Fruit fly (Drosophila melanogaster) whole organism, prepupa: ENCODE measurements around the gene CG4935.

Experiments
- Blimp-1 ChIP-seq: fragments of 200-800 bp; sonication (Bioruptor generic); optimal IDR thresholded peaks from 3 replicates; lab custom pipeline; 2017; ENCODE audit warnings: missing biosample characterization, missing genetic modification characterization, mild to moderate bottlenecking, moderate library complexity, missing genetic modification reagents
- CG10631 ChIP-seq: fragments of 200-800 bp; sonication (Bioruptor generic); optimal IDR thresholded peaks from 2 replicates; lab custom pipeline; 2016; ENCODE audit warnings: missing biosample characterization, missing genetic modification characterization
- CG10669 ChIP-seq: fragments of 200-800 bp; sonication (Bioruptor generic); optimal IDR thresholded peaks from 3 replicates; lab custom pipeline; 2018; ENCODE audit warnings: missing biosample characterization, mild to moderate bottlenecking, missing genetic modification characterization, moderate library complexity
- CG11294 ChIP-seq: fragments of 200-800 bp; sonication (Bioruptor generic); IDR thresholded peaks from 2 replicates; pipeline ENCODE4 v1.3.6; 2022; ENCODE audit warnings: missing biosample characterization, missing genetic modification characterization
- CG11762 ChIP-seq: fragments of 200-800 bp; sonication (Bioruptor generic); optimal IDR thresholded peaks from 3 replicates; lab custom pipeline; 2016; ENCODE audit warnings: missing biosample characterization, missing genetic modification characterization; ENCODE audit not compliant: insufficient read depth
- CG11902 ChIP-seq: fragments of 200-800 bp; sonication (Bioruptor generic); optimal IDR thresholded peaks from 3 replicates; lab custom pipeline; 2016; ENCODE audit warnings: missing biosample characterization, missing genetic modification characterization
- CG15336 ChIP-seq: fragments of 200-800 bp; sonication (Bioruptor generic); IDR thresholded peaks from 2 replicates; pipeline ENCODE4 v1.3.6; 2022; ENCODE audit warnings: missing biosample characterization, missing genetic modification characterization
- CG1621 ChIP-seq: fragments of 200-800 bp; sonication (Bioruptor generic); optimal IDR thresholded peaks from 3 replicates; lab custom pipeline; 2018; ENCODE audit warnings: missing biosample characterization, mild to moderate bottlenecking, missing genetic modification characterization
- CG16779 ChIP-seq: fragments of 200-800 bp; sonication (Bioruptor generic); optimal IDR thresholded peaks from 3 replicates; lab custom pipeline; 2017; ENCODE audit warnings: missing biosample characterization, mild to moderate bottlenecking, missing genetic modification characterization
- CG31627 ChIP-seq: fragments of 200-800 bp; sonication (Bioruptor generic); optimal IDR thresholded peaks from 3 replicates; lab custom pipeline; 2016; ENCODE audit warnings: missing biosample characterization, missing genetic modification characterization
- CG32006 ChIP-seq: fragments of 200-800 bp; sonication (Bioruptor generic); optimal IDR thresholded peaks from 3 replicates; lab custom pipeline; 2017; ENCODE audit warnings: missing biosample characterization, mild to moderate bottlenecking, missing genetic modification characterization
- CG34406 ChIP-seq: fragments of 200-800 bp; sonication (Bioruptor generic); optimal IDR thresholded peaks from 3 replicates; lab custom pipeline; 2016; ENCODE audit warnings: missing biosample characterization, missing genetic modification characterization
- CG3919 ChIP-seq: fragments of 200-800 bp; sonication (Bioruptor generic); optimal IDR thresholded peaks from 3 replicates; lab custom pipeline; 2016; ENCODE audit warnings: missing biosample characterization, missing genetic modification characterization
- CG4318 ChIP-seq: fragments of 200-800 bp; sonication (Bioruptor generic); optimal IDR thresholded peaks from 3 replicates; lab custom pipeline; 2017; ENCODE audit warnings: missing biosample characterization, mild to moderate bottlenecking, missing genetic modification characterization
- CG6276 ChIP-seq: fragments of 200-800 bp; sonication (Bioruptor generic); optimal IDR thresholded peaks from 2 replicates; lab custom pipeline; 2017; ENCODE audit warnings: missing biosample characterization, mild to moderate bottlenecking, missing genetic modification characterization
- CG6792 ChIP-seq: fragments of 200-800 bp; sonication (Bioruptor generic); optimal IDR thresholded peaks from 3 replicates; lab custom pipeline; 2016; ENCODE audit warnings: missing biosample characterization, missing genetic modification characterization
- CG6808 ChIP-seq: fragments of 200-800 bp; sonication (Bioruptor generic); optimal IDR thresholded peaks from 3 replicates; lab custom pipeline; 2017; ENCODE audit warnings: missing biosample characterization, missing genetic modification characterization, mild to moderate bottlenecking, moderate library complexity, missing genetic modification reagents
- CG6854 ChIP-seq: fragments of 200-800 bp; sonication (Bioruptor generic); optimal IDR thresholded peaks from 2 replicates; lab custom pipeline; 2017; ENCODE audit warnings: missing biosample characterization, mild to moderate bottlenecking, missing genetic modification characterization
- CG7368 ChIP-seq: fragments of 200-800 bp; sonication (Bioruptor generic); optimal IDR thresholded peaks from 3 replicates; lab custom pipeline; 2016; ENCODE audit warnings: missing biosample characterization, missing genetic modification characterization
- CG8119 ChIP-seq: fragments of 200-800 bp; sonication (Bioruptor generic); IDR thresholded peaks from 3 replicates; pipeline ENCODE4 v1.3.6; 2022; ENCODE audit warnings: missing biosample characterization, missing genetic modification characterization
- CG8319 ChIP-seq: fragments of 200-800 bp; sonication (Bioruptor generic); optimal IDR thresholded peaks from 3 replicates; lab custom pipeline; 2016; ENCODE audit warnings: missing biosample characterization, missing genetic modification characterization
- CG8632 ChIP-seq: fragments of 200-800 bp; sonication (Bioruptor generic); optimal IDR thresholded peaks from 3 replicates; lab custom pipeline; 2016; ENCODE audit warnings: missing biosample characterization, missing genetic modification characterization
- CG9139 ChIP-seq: fragments of 200-800 bp; sonication (Bioruptor generic); optimal IDR thresholded peaks from 3 replicates; lab custom pipeline; 2017; ENCODE audit warnings: missing biosample characterization, mild to moderate bottlenecking, missing genetic modification characterization
- Eip75B ChIP-seq: fragments of 200-800 bp; sonication (Bioruptor generic); optimal IDR thresholded peaks from 3 replicates; lab custom pipeline; 2016; ENCODE audit warnings: missing biosample characterization, missing genetic modification characterization
- Eip78C ChIP-seq: fragments of 200-800 bp; sonication (Bioruptor generic); peaks from one replicate; lab custom pipeline; 2016; ENCODE audit warnings: missing biosample characterization, missing genetic modification characterization
- Eip93F ChIP-seq: fragments of 200-800 bp; sonication (Bioruptor generic); optimal IDR thresholded peaks from 2 replicates; lab custom pipeline; 2016; ENCODE audit warnings: missing biosample characterization, mild to moderate bottlenecking, missing genetic modification characterization
- Ets21C ChIP-seq: fragments of 200-800 bp; sonication (Bioruptor generic); optimal IDR thresholded peaks from 3 replicates; lab custom pipeline; 2016; ENCODE audit warnings: missing biosample characterization, missing genetic modification characterization
- Ets96B ChIP-seq: fragments of 200-800 bp; optimal IDR thresholded peaks from 2 replicates; lab custom pipeline; 2019; ENCODE audit warnings: missing biosample characterization, mild to moderate bottlenecking, missing genetic modification characterization, moderate library complexity
- Gug ChIP-seq: fragments of 200-800 bp; sonication (Bioruptor generic); IDR thresholded peaks from 2 replicates; pipeline ENCODE4 v1.3.6; 2022; ENCODE audit warnings: missing biosample characterization, missing genetic modification characterization
- Hr4 ChIP-seq: fragments of 200-800 bp; sonication (Bioruptor generic); optimal IDR thresholded peaks from 3 replicates; lab custom pipeline; 2016; ENCODE audit warnings: missing biosample characterization, missing genetic modification characterization
- Lpt ChIP-seq: fragments of 200-800 bp; sonication (Bioruptor generic); optimal IDR thresholded peaks from 3 replicates; lab custom pipeline; 2016; ENCODE audit warnings: missing biosample characterization, missing genetic modification characterization
- Met ChIP-seq: fragments of 200-800 bp; sonication (Bioruptor generic); optimal IDR thresholded peaks from 3 replicates; lab custom pipeline; 2016; ENCODE audit warnings: missing biosample characterization, missing genetic modification characterization
- Smox ChIP-seq: fragments of 200-800 bp; sonication (Bioruptor generic); optimal IDR thresholded peaks from 3 replicates; lab custom pipeline; 2016; ENCODE audit warnings: missing biosample characterization, missing genetic modification characterization
- Sox102F ChIP-seq: fragments of 200-800 bp; sonication (Bioruptor generic); optimal IDR thresholded peaks from 2 replicates; lab custom pipeline; 2016; ENCODE audit warnings: missing biosample characterization, mild to moderate bottlenecking, missing genetic modification characterization
- Sox14 ChIP-seq: fragments of 200-800 bp; sonication (Bioruptor generic); optimal IDR thresholded peaks from 3 replicates; lab custom pipeline; 2016; ENCODE audit warnings: missing biosample characterization, missing genetic modification characterization
- Sox15 ChIP-seq: fragments of 200-800 bp; sonication (Bioruptor generic); optimal IDR thresholded peaks from 3 replicates; lab custom pipeline; 2016; ENCODE audit warnings: missing biosample characterization, missing genetic modification characterization
- achi ChIP-seq: fragments of 200-800 bp; sonication (Bioruptor generic); optimal IDR thresholded peaks from 3 replicates; lab custom pipeline; 2016; ENCODE audit warnings: missing biosample characterization, missing genetic modification characterization
- cyc ChIP-seq: fragments of 200-800 bp; sonication (Bioruptor generic); optimal IDR thresholded peaks from 3 replicates; lab custom pipeline; 2016; ENCODE audit warnings: missing biosample characterization, missing genetic modification characterization
- dac ChIP-seq: fragments of 200-800 bp; sonication (Bioruptor generic); optimal IDR thresholded peaks from 2 replicates; lab custom pipeline; 2017; ENCODE audit warnings: missing biosample characterization, mild to moderate bottlenecking, missing genetic modification characterization
- dsx ChIP-seq: fragments of 200-800 bp; optimal IDR thresholded peaks from 3 replicates; lab custom pipeline; 2019; ENCODE audit warnings: missing biosample characterization, mild to moderate bottlenecking, missing genetic modification characterization, moderate library complexity; ENCODE audit not compliant: poor library complexity, severe bottlenecking
- eg ChIP-seq: fragments of 200-800 bp; sonication (Bioruptor generic); IDR thresholded peaks from 3 replicates; pipeline ENCODE4 v1.3.6; 2022; ENCODE audit warnings: missing biosample characterization, missing genetic modification characterization
- fd59A ChIP-seq: fragments of 200-800 bp; sonication (Bioruptor generic); optimal IDR thresholded peaks from 2 replicates; lab custom pipeline; 2017; ENCODE audit warnings: missing biosample characterization, mild to moderate bottlenecking, missing genetic modification characterization, missing genetic modification reagents
- fd85E ChIP-seq: fragments of 200-800 bp; sonication (Bioruptor generic); optimal IDR thresholded peaks from 3 replicates; lab custom pipeline; 2016; ENCODE audit warnings: missing biosample characterization, missing genetic modification characterization
- fkh ChIP-seq: fragments of 200-800 bp; sonication (Bioruptor generic); optimal IDR thresholded peaks from 3 replicates; lab custom pipeline; 2017; ENCODE audit warnings: missing biosample characterization, mild to moderate bottlenecking, missing genetic modification characterization, moderate library complexity
- lz ChIP-seq: fragments of 200-800 bp; sonication (Bioruptor generic); optimal IDR thresholded peaks from 3 replicates; lab custom pipeline; 2016; ENCODE audit warnings: missing biosample characterization, missing genetic modification characterization
- net ChIP-seq: fragments of 200-800 bp; sonication (Bioruptor generic); optimal IDR thresholded peaks from 3 replicates; lab custom pipeline; 2016; ENCODE audit warnings: missing biosample characterization, missing genetic modification characterization
- pdm3 ChIP-seq: fragments of 200-800 bp; sonication (Bioruptor generic); optimal IDR thresholded peaks from 3 replicates; lab custom pipeline; 2016; ENCODE audit warnings: missing biosample characterization, missing genetic modification characterization
- salr ChIP-seq, 2 experiments: fragments of 200-800 bp; sonication (Bioruptor generic); optimal IDR thresholded peaks; 3 replicates each; lab custom pipeline; 2016 to 2018; ENCODE audit warnings: missing biosample characterization in 2 of 2, missing genetic modification characterization in 2 of 2, mild to moderate bottlenecking in 1 of 2
- ss ChIP-seq, 2 experiments: fragments of 200-800 bp; sonication (Bioruptor generic); optimal IDR thresholded peaks; 2 replicates in 1 of 2; 3 replicates in 1 of 2; lab custom pipeline; 2017 to 2018; ENCODE audit warnings: mild to moderate bottlenecking in 2 of 2, missing biosample characterization in 2 of 2, missing genetic modification characterization in 2 of 2, moderate library complexity in 1 of 2
- svp ChIP-seq: fragments of 200-800 bp; sonication (Bioruptor generic); peaks from one replicate; lab custom pipeline; 2016; ENCODE audit warnings: missing biosample characterization, missing genetic modification characterization
- vri ChIP-seq: fragments of 200-800 bp; sonication (Bioruptor generic); optimal IDR thresholded peaks from 3 replicates; lab custom pipeline; 2016; ENCODE audit warnings: missing biosample characterization, mild to moderate bottlenecking, missing genetic modification characterization

CG4935 gene

dm6 chr2L:16285692-16286359 lies 23.9 kb downstream of the CG4935 start:
- peak; percentile 83 for TF ChIP-seq achi
- peak; percentile 92 for TF ChIP-seq cyc (GFP tag; lab: Kevin White, UChicago)
- peak; percentile 91 for TF ChIP-seq Sox14 (GFP tag; lab: Kevin White, UChicago)
- TF ChIP-seq CG11902 (GFP tag; lab: Kevin White, UChicago) = peak; percentile 89
- peak; percentile 91 for TF ChIP-seq Smox (GFP tag; lab: Kevin White, UChicago)
- TF ChIP-seq lz (GFP tag; lab: Kevin White, UChicago) = peak; percentile 90
- peak; percentile 85 for TF ChIP-seq vri (GFP tag; lab: Kevin White, UChicago)
- peak; percentile 88 for TF ChIP-seq CG3919 (GFP tag; lab: Kevin White, UChicago)
- peak; percentile 87 for TF ChIP-seq CG10669 (GFP tag; lab: Kevin White, UChicago)
- no peak for TF ChIP-seq fd85E (GFP tag; lab: Kevin White, UChicago)
- peak; percentile 38 to 79 for TF ChIP-seq salr (GFP tag; optimal IDR thresholded peaks at IDR 0.05; lab: Kevin White, UChicago)
- peak; percentile 86 for TF ChIP-seq CG34406 (GFP tag; lab: Kevin White, UChicago)
- peak; percentile 72 for TF ChIP-seq fd59A (GFP tag; lab: Kevin White, UChicago)
- TF ChIP-seq Hr4 = peak; percentile 87
- peak; percentile 84 for TF ChIP-seq CG11762 (GFP tag; lab: Kevin White, UChicago)
- peak; percentile 86 for TF ChIP-seq net (GFP tag; lab: Kevin White, UChicago)
- TF ChIP-seq CG6854 (GFP tag; lab: Kevin White, UChicago) = peak; percentile 55
- peak; percentile 77 for TF ChIP-seq CG8319
- TF ChIP-seq Ets96B (tag; lab: Kevin White, UChicago) = peak; percentile 86
- peak; percentile 83 for TF ChIP-seq Eip75B (GFP tag; lab: Kevin White, UChicago)
- peak; percentile 75 for TF ChIP-seq dsx (GFP tag; lab: Kevin White, UChicago)
- peak; percentile 71 for TF ChIP-seq Blimp-1 (GFP tag; lab: Kevin White, UChicago)
- TF ChIP-seq Ets21C (GFP tag; lab: Kevin White, UChicago) = peak; percentile 87
- TF ChIP-seq Sox102F (GFP tag; lab: Kevin White, UChicago) = peak; percentile 93
- peak; percentile 70 for TF ChIP-seq CG6276 (GFP tag; lab: Kevin White, UChicago)
- TF ChIP-seq CG32006 (GFP tag; lab: Kevin White, UChicago) = peak; percentile 83
- peak; percentile 74 for TF ChIP-seq Lpt (GFP tag; lab: Kevin White, UChicago)
- TF ChIP-seq CG10631 = peak; percentile 87
- TF ChIP-seq Gug = no peak
- peak; percentile 95 for TF ChIP-seq svp (GFP tag; lab: Kevin White, UChicago)
- TF ChIP-seq Eip93F (GFP tag; lab: Kevin White, UChicago) = peak; percentile 82
- peak; percentile 31 for TF ChIP-seq CG9139
- peak; percentile 69 for TF ChIP-seq CG6808 (GFP tag; lab: Kevin White, UChicago)
- TF ChIP-seq Sox15 (GFP tag; lab: Kevin White, UChicago) = peak; percentile 83
- TF ChIP-seq CG15336 (GFP tag; lab: Robert Waterston, UW) = no peak
- peak; percentile 93 for TF ChIP-seq CG7368 (GFP tag; lab: Kevin White, UChicago)
- TF ChIP-seq ss (GFP tag; optimal IDR thresholded peaks at IDR 0.05; lab: Kevin White, UChicago) = peak in 1 of 2 experiments; percentile 70
- TF ChIP-seq pdm3 (GFP tag; lab: Kevin White, UChicago) = peak; percentile 93
- no peak for TF ChIP-seq CG11294 (GFP tag; lab: Robert Waterston, UW)
- TF ChIP-seq CG8632 = peak; percentile 85
- TF ChIP-seq Eip78C (GFP tag; lab: Kevin White, UChicago) = peak; percentile 97
- TF ChIP-seq CG1621 (tag; lab: Kevin White, UChicago) = peak; percentile 83
- TF ChIP-seq eg (GFP tag; lab: Robert Waterston, UW) = no peak
- TF ChIP-seq CG4318 = peak; percentile 63
- TF ChIP-seq CG6792 (GFP tag; lab: Kevin White, UChicago) = peak; percentile 85
- TF ChIP-seq Met = peak; percentile 92
- TF ChIP-seq CG31627 (GFP tag; lab: Kevin White, UChicago) = peak; percentile 94
- TF ChIP-seq CG16779 = peak; percentile 50
- TF ChIP-seq dac (GFP tag; lab: Kevin White, UChicago) = peak; percentile 71
- peak; percentile 22 for TF ChIP-seq fkh (GFP tag; lab: Kevin White, UChicago)
- no peak for TF ChIP-seq CG8119 (GFP tag; lab: Robert Waterston, UW)
